Worm (Caenorhabditis elegans) whole organism, young adult: ENCODE measurements around the gene cut-1.

Experiments used
- B0019.2 ChIP-seq: fragments of 200-800 bp; sonication (Bioruptor generic); conservative IDR thresholded peaks from 2 replicates; pipeline ENCODE4 v1.3.6; 2022; ENCODE audit warnings: missing genetic modification reagents, missing genetic modification characterization, missing compliant biosample characterization
- B0035.1 ChIP-seq: sonication (generic microtip); optimal IDR thresholded peaks from 2 replicates; lab custom pipeline; 2016; ENCODE audit warnings: missing genetic modification characterization, mild to moderate bottlenecking, missing compliant biosample characterization, missing genotype, missing genetic modification reagents
- B0336.3 ChIP-seq: fragments of 200-800 bp; sonication (Bioruptor generic); IDR thresholded peaks from 2 replicates; pipeline ENCODE4 v1.3.6; 2022; ENCODE audit warnings: missing genetic modification characterization, missing compliant biosample characterization
- C17E4.6 ChIP-seq: fragments of 200-800 bp; sonication (Bioruptor generic); IDR thresholded peaks from 2 replicates; pipeline ENCODE4 v1.3.6; 2022; ENCODE audit warnings: missing genetic modification reagents, missing genetic modification characterization, missing compliant biosample characterization
- D2030.7 ChIP-seq: fragments of 200-800 bp; sonication (Bioruptor generic); IDR thresholded peaks from 2 replicates; pipeline ENCODE4 v1.3.6; 2022; ENCODE audit warnings: missing genetic modification reagents, missing genetic modification characterization, missing compliant biosample characterization
- F10E7.11 ChIP-seq: sonication (generic microtip); optimal IDR thresholded peaks from 2 replicates; lab custom pipeline; 2017; ENCODE audit warnings: mild to moderate bottlenecking, missing genetic modification characterization, moderate library complexity, missing compliant biosample characterization
- F22D6.2 ChIP-seq: sonication (generic microtip); optimal IDR thresholded peaks from 2 replicates; lab custom pipeline; 2016; ENCODE audit warnings: mild to moderate bottlenecking, missing genetic modification characterization, missing compliant biosample characterization
- F23B12.7 ChIP-seq: sonication (generic microtip); optimal IDR thresholded peaks from 2 replicates; lab custom pipeline; 2017; ENCODE audit warnings: missing genetic modification characterization, mild to moderate bottlenecking, missing compliant biosample characterization, antibody characterized with exemption, moderate library complexity; ENCODE audit not compliant: insufficient read depth
- F39B2.1 ChIP-seq: fragments of 200-800 bp; sonication (Bioruptor generic); IDR thresholded peaks from 2 replicates; pipeline ENCODE4 v1.3.6; 2022; ENCODE audit warnings: missing genetic modification reagents, missing genetic modification characterization, missing compliant biosample characterization
- F52B5.7 ChIP-seq: sonication (generic microtip); optimal IDR thresholded peaks from 2 replicates; lab custom pipeline; 2016; ENCODE audit warnings: mild to moderate bottlenecking, missing genetic modification characterization, missing compliant biosample characterization
- F55B11.4 ChIP-seq: sonication (generic microtip); optimal IDR thresholded peaks from 2 replicates; lab custom pipeline; 2016; ENCODE audit warnings: missing compliant biosample characterization, missing genetic modification characterization, borderline replicate concordance; ENCODE audit not compliant: insufficient read depth
- K11D2.4 ChIP-seq: fragments of 200-800 bp; sonication (Bioruptor generic); IDR thresholded peaks from 2 replicates; pipeline ENCODE4 v1.3.6; 2022; ENCODE audit warnings: missing genetic modification reagents, missing genetic modification characterization, missing compliant biosample characterization
- K12H6.12 ChIP-seq: fragments of 200-800 bp; sonication (Bioruptor generic); optimal IDR thresholded peaks from 2 replicates; lab custom pipeline; 2018; ENCODE audit warnings: mild to moderate bottlenecking, missing genetic modification characterization, missing compliant biosample characterization
- T07F8.4 ChIP-seq: sonication (generic microtip); optimal IDR thresholded peaks from 2 replicates; lab custom pipeline; 2016; ENCODE audit warnings: mild to moderate bottlenecking, missing genetic modification characterization, moderate library complexity, missing compliant biosample characterization
- Y53F4B.3 ChIP-seq: fragments of 200-800 bp; sonication (Bioruptor generic); IDR thresholded peaks from 2 replicates; pipeline ENCODE4 v1.3.6; 2022; ENCODE audit warnings: missing genetic modification reagents, missing genetic modification characterization, missing compliant biosample characterization
- Y56A3A.18 ChIP-seq: fragments of 200-800 bp; sonication (Bioruptor generic); IDR thresholded peaks from 2 replicates; pipeline ENCODE4 v1.3.6; 2022; ENCODE audit warnings: missing genetic modification reagents, missing genetic modification characterization, missing compliant biosample characterization
- Y67H2A.10 ChIP-seq: fragments of 200-800 bp; sonication (Bioruptor generic); conservative IDR thresholded peaks from 2 replicates; pipeline ENCODE4 v1.3.6; 2022; ENCODE audit warnings: missing genetic modification reagents, missing genetic modification characterization, missing compliant biosample characterization
- aptf-2 ChIP-seq: fragments of 200-800 bp; sonication (Bioruptor generic); conservative IDR thresholded peaks from 2 replicates; pipeline ENCODE4 v1.3.6; 2022; ENCODE audit warnings: missing genetic modification reagents, missing genetic modification characterization, missing compliant biosample characterization
- athp-1 ChIP-seq: sonication (generic microtip); optimal IDR thresholded peaks from 2 replicates; lab custom pipeline; 2017; ENCODE audit warnings: mild to moderate bottlenecking, missing genetic modification characterization, missing compliant biosample characterization
- attf-3 ChIP-seq: fragments of 200-800 bp; sonication (Bioruptor generic); conservative IDR thresholded peaks from 2 replicates; pipeline ENCODE4 v1.3.6; 2022; ENCODE audit warnings: missing genetic modification reagents, missing genetic modification characterization, missing compliant biosample characterization
- bed-1 ChIP-seq: fragments of 200-800 bp; sonication (Bioruptor generic); IDR thresholded peaks from 2 replicates; pipeline ENCODE4 v1.3.6; 2022; ENCODE audit warnings: missing genetic modification reagents, missing genetic modification characterization, missing compliant biosample characterization
- ceh-100 ChIP-seq: fragments of 200-800 bp; sonication (Bioruptor generic); IDR thresholded peaks from 2 replicates; pipeline ENCODE4 v1.3.6; 2022; ENCODE audit warnings: missing genetic modification reagents, missing genetic modification characterization, missing compliant biosample characterization
- ceh-27 ChIP-seq: fragments of 200-800 bp; sonication (Bioruptor generic); optimal IDR thresholded peaks from 2 replicates; lab custom pipeline; 2018; ENCODE audit warnings: mild to moderate bottlenecking, missing genetic modification characterization, moderate library complexity, missing compliant biosample characterization
- ceh-58 ChIP-seq: fragments of 200-800 bp; sonication (Bioruptor generic); IDR thresholded peaks from 2 replicates; pipeline ENCODE4 v1.3.6; 2022; ENCODE audit warnings: missing genetic modification characterization, missing compliant biosample characterization
- egrh-3 ChIP-seq: fragments of 200-800 bp; sonication (Bioruptor generic); IDR thresholded peaks from 2 replicates; pipeline ENCODE4 v1.3.6; 2022; ENCODE audit warnings: missing genetic modification reagents, missing genetic modification characterization, missing compliant biosample characterization
- him-1 ChIP-seq: sonication (generic microtip); optimal IDR thresholded peaks from 2 replicates; lab custom pipeline; 2016; ENCODE audit warnings: missing genotype, missing genetic modification reagents, missing genetic modification characterization, missing compliant biosample characterization
- hmg-20 ChIP-seq: fragments of 200-800 bp; sonication (Bioruptor generic); IDR thresholded peaks from 2 replicates; pipeline ENCODE4 v1.3.6; 2022; ENCODE audit warnings: missing genetic modification reagents, missing genetic modification characterization, missing compliant biosample characterization
- hrde-1 ChIP-seq: sonication (generic microtip); optimal IDR thresholded peaks from 2 replicates; lab custom pipeline; 2016; ENCODE audit warnings: missing genetic modification characterization, mild to moderate bottlenecking, missing compliant biosample characterization, moderate library complexity, missing genotype, missing genetic modification reagents, borderline replicate concordance
- lag-1 ChIP-seq: fragments of 200-800 bp; sonication (Bioruptor generic); IDR thresholded peaks from 2 replicates; pipeline ENCODE4 v1.3.6; 2022; ENCODE audit warnings: missing genetic modification reagents, missing genetic modification characterization, missing compliant biosample characterization
- lin-40 ChIP-seq: sonication (generic microtip); optimal IDR thresholded peaks from 2 replicates; lab custom pipeline; 2016; ENCODE audit warnings: missing genetic modification characterization, mild to moderate bottlenecking, missing compliant biosample characterization, missing genotype, missing genetic modification reagents
- lir-1 ChIP-seq: fragments of 200-800 bp; sonication (Bioruptor generic); conservative IDR thresholded peaks from 2 replicates; pipeline ENCODE4 v1.3.6; 2022; ENCODE audit warnings: missing genetic modification reagents, missing genetic modification characterization, missing compliant biosample characterization
- lsl-1 ChIP-seq: fragments of 200-800 bp; sonication (Bioruptor generic); optimal IDR thresholded peaks from 2 replicates; lab custom pipeline; 2018; ENCODE audit warnings: mild to moderate bottlenecking, missing genetic modification characterization, moderate library complexity, missing compliant biosample characterization
- lsy-27 ChIP-seq: sonication (generic microtip); optimal IDR thresholded peaks from 2 replicates; lab custom pipeline; 2017; ENCODE audit warnings: missing genetic modification characterization, mild to moderate bottlenecking, missing compliant biosample characterization, antibody characterized with exemption, missing genotype, borderline replicate concordance; ENCODE audit not compliant: insufficient read depth
- mel-28 ChIP-seq: sonication (generic microtip); optimal IDR thresholded peaks from 2 replicates; lab custom pipeline; 2016; ENCODE audit warnings: borderline replicate concordance, mild to moderate bottlenecking, missing genetic modification characterization, missing compliant biosample characterization
- nfya-1 ChIP-seq: sonication (generic microtip); optimal IDR thresholded peaks from 2 replicates; lab custom pipeline; 2017; ENCODE audit warnings: antibody characterized with exemption, missing compliant biosample characterization, missing genetic modification characterization, borderline replicate concordance; ENCODE audit not compliant: insufficient read depth
- nfyb-1 ChIP-seq: fragments of 200-800 bp; sonication (Bioruptor generic); IDR thresholded peaks from 2 replicates; pipeline ENCODE4 v1.3.6; 2022; ENCODE audit warnings: missing genetic modification reagents, missing genetic modification characterization, missing compliant biosample characterization
- nhr-120 ChIP-seq: fragments of 200-800 bp; sonication (Bioruptor generic); IDR thresholded peaks from 2 replicates; pipeline ENCODE4 v1.3.6; 2022; ENCODE audit warnings: missing genetic modification characterization, missing compliant biosample characterization
- nhr-80 ChIP-seq: sonication (generic microtip); optimal IDR thresholded peaks from 2 replicates; lab custom pipeline; 2016; ENCODE audit warnings: missing genetic modification characterization, missing compliant biosample characterization
- nhr-90 ChIP-seq: sonication (generic microtip); optimal IDR thresholded peaks from 2 replicates; lab custom pipeline; 2016; ENCODE audit warnings: missing genotype, mild to moderate bottlenecking, missing genetic modification characterization, missing compliant biosample characterization
- rcor-1 ChIP-seq: fragments of 200-800 bp; sonication (Bioruptor generic); IDR thresholded peaks from 2 replicates; pipeline ENCODE4 v1.3.6; 2022; ENCODE audit warnings: missing genetic modification reagents, missing genetic modification characterization, missing compliant biosample characterization
- rec-8 ChIP-seq, 2 experiments: sonication (generic microtip); optimal IDR thresholded peaks; 2 replicates each; lab custom pipeline; 2016; ENCODE audit warnings: mild to moderate bottlenecking in 2 of 2, missing genetic modification characterization in 2 of 2, missing genetic modification reagents in 2 of 2, missing genotype in 2 of 2, missing biosample characterization in 1 of 2, missing compliant biosample characterization in 1 of 2, moderate library complexity in 1 of 2
- snpc-3.4 ChIP-seq: sonication (generic microtip); optimal IDR thresholded peaks from 2 replicates; lab custom pipeline; 2017; ENCODE audit warnings: missing genetic modification characterization, mild to moderate bottlenecking, missing compliant biosample characterization, antibody characterized with exemption, moderate library complexity, missing genotype, missing genetic modification reagents
- tbp1 ChIP-seq: fragments of 200-800 bp; sonication (Bioruptor generic); optimal IDR thresholded peaks from 2 replicates; lab custom pipeline; 2018; ENCODE audit warnings: mild to moderate bottlenecking, missing genetic modification characterization, missing compliant biosample characterization
- unc-130 ChIP-seq: sonication (generic microtip); optimal IDR thresholded peaks from 2 replicates; lab custom pipeline; 2016; ENCODE audit warnings: missing genetic modification reagents, missing genetic modification characterization, missing compliant biosample characterization
- ztf-18 ChIP-seq: sonication (generic microtip); optimal IDR thresholded peaks from 2 replicates; lab custom pipeline; 2016; ENCODE audit warnings: missing genotype, mild to moderate bottlenecking, missing genetic modification characterization, missing compliant biosample characterization
- ztf-26 ChIP-seq: sonication (generic microtip); optimal IDR thresholded peaks from 2 replicates; lab custom pipeline; 2017; ENCODE audit warnings: missing genetic modification characterization, missing compliant biosample characterization
- ztf-28 ChIP-seq: fragments of 200-800 bp; sonication (Bioruptor generic); IDR thresholded peaks from 2 replicates; pipeline ENCODE4 v1.3.6; 2022; ENCODE audit warnings: missing genetic modification reagents, missing genetic modification characterization, missing compliant biosample characterization
- ztf-6 ChIP-seq: fragments of 200-800 bp; sonication (Bioruptor generic); IDR thresholded peaks from 2 replicates; pipeline ENCODE4 v1.3.6; 2022; ENCODE audit warnings: missing genetic modification reagents, missing genetic modification characterization, missing compliant biosample characterization

Gene cut-1

ce11 chrII:11236274-11236673 is 32.6 kb upstream of the cut-1 start, which contains the start of gene cchl-1 (continued):
- TF ChIP-seq hmg-20 (GFP tag; lab: Robert Waterston, UW) (no peak), lsy-27 (tag; lab: Kevin White, UChicago) (no peak), T07F8.4 (tag; lab: Kevin White, UChicago) (no peak), lsl-1 (GFP tag; lab: Kevin White, UChicago) (no peak), ztf-18 (no peak), tbp1 (peak; percentile 15), ceh-100 (no peak), him-1 (tag; lab: Kevin White, UChicago) (no peak), lin-40 (tag; lab: Kevin White, UChicago) (no peak), ztf-26 (no peak), nhr-90 (no peak), F52B5.7 (no peak), nfya-1 (no peak), rec-8 (tag; optimal IDR thresholded peaks at IDR 0.05; lab: Kevin White, UChicago) (no peak), Y53F4B.3 (no peak), K11D2.4 (no peak), athp-1 (tag; lab: Kevin White, UChicago) (no peak), B0035.1 (tag; lab: Kevin White, UChicago) (no peak), F55B11.4 (tag; lab: Kevin White, UChicago) (no peak), lag-1 (GFP tag; lab: Robert Waterston, UW) (no peak), snpc-3.4 (tag; lab: Kevin White, UChicago) (peak; percentile 37), aptf-2 (GFP tag; lab: Robert Waterston, UW) (no peak), attf-3 (GFP tag; lab: Robert Waterston, UW) (peak; percentile 84), B0019.2 (GFP tag; lab: Robert Waterston, UW) (no peak), egrh-3 (0 out of 2 replicates have a peak, but pooled peaks have one; percentile 5), F10E7.11 (tag; lab: Kevin White, UChicago) (no peak), mel-28 (tag; lab: Kevin White, UChicago) (no peak), ztf-6 (GFP tag; lab: Robert Waterston, UW) (no peak), rcor-1 (no peak), ztf-28 (no peak), nhr-80 (tag; lab: Kevin White, UChicago) (peak; percentile 17), K12H6.12 (tag; lab: Kevin White, UChicago) (no peak), F23B12.7 (peak; percentile 62), D2030.7 (GFP tag; lab: Robert Waterston, UW) (no peak), ceh-58 (no peak), F39B2.1 (no peak), C17E4.6 (GFP tag; lab: Robert Waterston, UW) (0 out of 2 replicates have a peak, but pooled peaks have one; percentile 5), ceh-27 (GFP tag; lab: Kevin White, UChicago) (no peak), bed-1 (no peak), F22D6.2 (tag; lab: Kevin White, UChicago) (no peak), B0336.3 (no peak), lir-1 (GFP tag; lab: Robert Waterston, UW) (no peak), nhr-120 (GFP tag; lab: Robert Waterston, UW) (no peak), Y67H2A.10 (GFP tag; lab: Robert Waterston, UW) (no peak), unc-130 (GFP tag; lab: Kevin White, UChicago) (no peak), nfyb-1 (GFP tag; lab: Robert Waterston, UW) (no peak), hrde-1 (tag; lab: Kevin White, UChicago) (no peak), Y56A3A.18 (no peak)
